Worm (Caenorhabditis elegans) whole organism, early embryonic: Measurements from ENCODE around the gene srh-137.

Source experiments
- B0310.2 ChIP-seq: sonication (generic microtip); optimal IDR thresholded peaks from 2 replicates; lab custom pipeline; 2016; ENCODE audit warnings: mild to moderate bottlenecking, missing genetic modification characterization, missing compliant biosample characterization
- F13C5.2 ChIP-seq: sonication (generic microtip); optimal IDR thresholded peaks from 2 replicates; lab custom pipeline; 2017; ENCODE audit warnings: mild to moderate bottlenecking, missing genetic modification characterization, inconsistent platforms, missing compliant biosample characterization
- aly-1 ChIP-seq: sonication (generic microtip); optimal IDR thresholded peaks from 2 replicates; lab custom pipeline; 2016; ENCODE audit warnings: missing genetic modification characterization, missing compliant biosample characterization
- ama-1 ChIP-seq: fragments of 150-350 bp; optimal IDR thresholded peaks from 2 replicates; lab custom pipeline; 2014
- ceh-13 ChIP-seq: fragments of 200-800 bp; sonication (Bioruptor generic); optimal IDR thresholded peaks from 2 replicates; lab custom pipeline; 2018; ENCODE audit warnings: mild to moderate bottlenecking, missing genetic modification characterization, missing compliant biosample characterization
- ceh-36 ChIP-seq: sonication (generic microtip); optimal IDR thresholded peaks from 2 replicates; lab custom pipeline; 2016; ENCODE audit warnings: missing genetic modification characterization, inconsistent platforms, missing compliant biosample characterization
- ets-7 ChIP-seq: sonication (generic microtip); optimal IDR thresholded peaks from 2 replicates; lab custom pipeline; 2016; ENCODE audit warnings: missing genotype, missing genetic modification characterization, missing compliant biosample characterization
- flt-1 ChIP-seq: fragments of 200-800 bp; sonication (Bioruptor generic); IDR thresholded peaks from 2 replicates; pipeline ENCODE4 v1.3.6; 2022; ENCODE audit warnings: missing genetic modification characterization, missing compliant biosample characterization
- hmbx-1 ChIP-seq: sonication (generic microtip); optimal IDR thresholded peaks from 2 replicates; lab custom pipeline; 2016; ENCODE audit warnings: mild to moderate bottlenecking, missing genetic modification characterization, missing compliant biosample characterization
- hmg-4 ChIP-seq: fragments of 200-800 bp; sonication (Bioruptor generic); optimal IDR thresholded peaks from 2 replicates; lab custom pipeline; 2018; ENCODE audit warnings: mild to moderate bottlenecking, missing genetic modification characterization, missing compliant biosample characterization
- hnd-1 ChIP-seq: sonication (generic microtip); optimal IDR thresholded peaks from 2 replicates; lab custom pipeline; 2016; ENCODE audit warnings: missing genetic modification characterization, missing compliant biosample characterization
- pes-1 ChIP-seq: fragments of 200-800 bp; sonication (Bioruptor generic); IDR thresholded peaks from 2 replicates; pipeline ENCODE4 v1.3.6; 2022; ENCODE audit warnings: missing genetic modification reagents, missing genetic modification characterization, missing compliant biosample characterization
- scrt-1 ChIP-seq: fragments of 200-800 bp; sonication (Bioruptor generic); IDR thresholded peaks from 2 replicates; pipeline ENCODE4 v1.3.6; 2022; ENCODE audit warnings: missing genetic modification characterization, missing compliant biosample characterization
- sea-1 ChIP-seq: fragments of 200-800 bp; sonication (Bioruptor generic); conservative IDR thresholded peaks from 2 replicates; pipeline ENCODE4 v1.3.6; 2022; ENCODE audit warnings: missing genetic modification characterization, missing compliant biosample characterization
- tbx-11 ChIP-seq: fragments of 200-800 bp; sonication (Bioruptor generic); IDR thresholded peaks from 2 replicates; pipeline ENCODE4 v1.3.6; 2022; ENCODE audit warnings: missing genetic modification characterization, missing compliant biosample characterization
- tbx-37 ChIP-seq: fragments of 200-800 bp; sonication (Bioruptor generic); conservative IDR thresholded peaks from 2 replicates; pipeline ENCODE4 v1.3.6; 2022; ENCODE audit warnings: missing genetic modification reagents, missing genetic modification characterization, missing compliant biosample characterization
- tra-4 ChIP-seq: sonication (generic microtip); optimal IDR thresholded peaks from 2 replicates; lab custom pipeline; 2017; ENCODE audit warnings: missing genetic modification characterization, missing compliant biosample characterization

srh-137 gene

ce11 chrV:16745214-16745613 is 28.7 kb upstream of the srh-137 start:
- TF ChIP-seq tra-4 (tag; lab: Kevin White, UChicago), result no peak
- TF ChIP-seq flt-1 (GFP tag; lab: Robert Waterston, UW), result no peak
- no peak for TF ChIP-seq B0310.2 (tag; lab: Kevin White, UChicago)
- TF ChIP-seq ets-7, result no peak
- TF ChIP-seq scrt-1, result no peak
- TF ChIP-seq hmbx-1 (tag; lab: Kevin White, UChicago), result no peak
- no peak for TF ChIP-seq F13C5.2 (tag; lab: Kevin White, UChicago)
- no peak for TF ChIP-seq hnd-1 (tag; lab: Kevin White, UChicago)
- TF ChIP-seq tbx-37, result no peak
- TF ChIP-seq ceh-13, result no peak
- TF ChIP-seq aly-1 (tag; lab: Kevin White, UChicago), result no peak

- no peak for TF ChIP-seq ceh-36 (tag; lab: Kevin White, UChicago)
- TF ChIP-seq pes-1 (GFP tag; lab: Robert Waterston, UW), result no peak
- TF ChIP-seq scrt-1, result no peak
- no peak for TF ChIP-seq hmg-4 (GFP tag; lab: Kevin White, UChicago)
- no peak for TF ChIP-seq tra-4 (tag; lab: Kevin White, UChicago)
Observed at ce11 chrV:16744783-16745182, 28.3 kb upstream of the srh-137 start.

DNA sequence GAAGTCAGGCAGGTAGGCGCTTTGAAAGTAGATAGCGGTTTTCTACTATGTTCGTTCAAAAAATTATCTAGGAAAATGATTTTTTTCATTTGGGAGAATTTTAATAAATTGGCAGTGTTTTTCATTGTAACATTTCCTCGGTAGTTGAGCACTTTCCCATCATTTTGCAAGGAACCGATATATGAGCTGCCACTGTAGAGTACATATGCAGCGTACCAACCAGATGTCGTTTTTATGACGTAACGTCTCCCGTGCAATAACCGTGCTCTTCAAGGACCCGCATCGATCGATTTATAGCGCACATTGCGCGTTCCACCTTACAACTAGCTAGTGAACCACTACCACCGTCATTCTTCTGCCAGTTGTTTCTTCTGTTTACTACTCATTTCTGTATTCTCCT is 25.6 kb upstream of the srh-137 start, which contains the start of gene T25E12.6:
TSS of gene T25E12.6 (plus strand) at position 301 of the 400 bp plus-strand sequence.
- TF ChIP-seq ceh-13 (no peak), B0310.2 (tag; lab: Kevin White, UChicago) (no peak), F13C5.2 (tag; lab: Kevin White, UChicago) (no peak), hmg-4 (GFP tag; lab: Kevin White, UChicago) (no peak), tbx-37 (no peak), tbx-11 (GFP tag; lab: Robert Waterston, UW) (no peak)

- TF ChIP-seq ceh-13 (no peak), tbx-37 (no peak), hnd-1 (tag; lab: Kevin White, UChicago) (no peak), F13C5.2 (tag; lab: Kevin White, UChicago) (no peak), ama-1 (lab: Kevin White, UChicago) (no peak), B0310.2 (tag; lab: Kevin White, UChicago) (no peak), ceh-36 (tag; lab: Kevin White, UChicago) (no peak), ets-7 (no peak), sea-1 (GFP tag; lab: Robert Waterston, UW) (no peak), flt-1 (GFP tag; lab: Robert Waterston, UW) (no peak), hmbx-1 (tag; lab: Kevin White, UChicago) (no peak), scrt-1 (no peak), tra-4 (tag; lab: Kevin White, UChicago) (no peak), aly-1 (tag; lab: Kevin White, UChicago) (no peak), tbx-11 (GFP tag; lab: Robert Waterston, UW) (no peak), pes-1 (GFP tag; lab: Robert Waterston, UW) (no peak), hmg-4 (GFP tag; lab: Kevin White, UChicago) (no peak)
Observed at ce11 chrV:16739100-16739499, 22.6 kb upstream of the srh-137 start, which contains the start of the genes clec-29 and clec-39. TSS of gene clec-29 (minus strand) at chrV:16739200. TSS of gene clec-39 (plus strand) at chrV:16739268.

DNA sequence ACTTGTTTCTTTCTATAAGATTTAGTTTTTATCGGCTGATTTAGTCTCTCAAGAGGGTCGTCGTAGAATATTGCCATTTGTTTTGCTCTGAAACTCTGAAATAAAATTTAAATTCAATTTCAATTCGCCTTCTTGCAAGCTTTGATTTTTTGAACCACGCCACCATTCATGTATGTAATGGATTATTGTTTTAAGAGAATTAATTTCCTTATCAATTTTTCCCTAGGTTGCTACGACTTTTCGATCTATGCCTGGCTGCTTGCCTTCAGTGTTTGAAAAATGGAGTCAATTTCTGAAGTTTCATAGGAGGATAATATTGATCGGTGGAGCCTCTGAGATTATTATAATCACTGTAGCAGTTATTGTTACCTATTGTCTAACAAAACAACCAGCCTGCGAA is 19.0 kb upstream of the srh-137 start, which contains the start of the genes clec-38 and clec-34:
TSS of gene clec-38 (minus strand) at position 101 of the 400 bp plus-strand sequence.
TSS of gene clec-34 (plus strand) at position 248 of the 400 bp plus-strand sequence.
- TF ChIP-seq ceh-13 (no peak), ceh-36 (tag; lab: Kevin White, UChicago) (no peak), F13C5.2 (tag; lab: Kevin White, UChicago) (no peak), flt-1 (GFP tag; lab: Robert Waterston, UW) (no peak), tra-4 (tag; lab: Kevin White, UChicago) (no peak)

ce11 chrV:16733681-16734080 is 17.2 kb upstream of the srh-137 start, which contains the start of gene T25E12.16:
TSS of gene T25E12.16 (minus strand) at chrV:16733781.
- TF ChIP-seq ets-7, result no peak
- TF ChIP-seq pes-1 (GFP tag; lab: Robert Waterston, UW), result no peak
- TF ChIP-seq aly-1 (tag; lab: Kevin White, UChicago), result no peak
- TF ChIP-seq tbx-37, result no peak
- TF ChIP-seq sea-1 (GFP tag; lab: Robert Waterston, UW), result no peak
- TF ChIP-seq scrt-1, result no peak
- TF ChIP-seq tra-4 (tag; lab: Kevin White, UChicago), result no peak

- no peak for TF ChIP-seq tra-4 (tag; lab: Kevin White, UChicago)
- TF ChIP-seq ets-7, result no peak
- TF ChIP-seq tbx-37, result no peak
- no peak for TF ChIP-seq hmbx-1 (tag; lab: Kevin White, UChicago)
- TF ChIP-seq scrt-1, result no peak
- no peak for TF ChIP-seq aly-1 (tag; lab: Kevin White, UChicago)
- no peak for TF ChIP-seq flt-1 (GFP tag; lab: Robert Waterston, UW)
- TF ChIP-seq ama-1 (lab: Kevin White, UChicago), result no peak
- no peak for TF ChIP-seq ceh-36 (tag; lab: Kevin White, UChicago)
- no peak for TF ChIP-seq F13C5.2 (tag; lab: Kevin White, UChicago)
- TF ChIP-seq B0310.2 (tag; lab: Kevin White, UChicago), result no peak
- no peak for TF ChIP-seq sea-1 (GFP tag; lab: Robert Waterston, UW)
- TF ChIP-seq hmg-4 (GFP tag; lab: Kevin White, UChicago), result no peak
- TF ChIP-seq ceh-13, result no peak
- TF ChIP-seq pes-1 (GFP tag; lab: Robert Waterston, UW), result no peak
- TF ChIP-seq hnd-1 (tag; lab: Kevin White, UChicago), result no peak
- no peak for TF ChIP-seq tbx-11 (GFP tag; lab: Robert Waterston, UW)
Observed at ce11 chrV:16731600-16731999, 15.1 kb upstream of the srh-137 start, which contains the start of gene srz-100. TSS of gene srz-100 (plus strand) at chrV:16731900.

DNA sequence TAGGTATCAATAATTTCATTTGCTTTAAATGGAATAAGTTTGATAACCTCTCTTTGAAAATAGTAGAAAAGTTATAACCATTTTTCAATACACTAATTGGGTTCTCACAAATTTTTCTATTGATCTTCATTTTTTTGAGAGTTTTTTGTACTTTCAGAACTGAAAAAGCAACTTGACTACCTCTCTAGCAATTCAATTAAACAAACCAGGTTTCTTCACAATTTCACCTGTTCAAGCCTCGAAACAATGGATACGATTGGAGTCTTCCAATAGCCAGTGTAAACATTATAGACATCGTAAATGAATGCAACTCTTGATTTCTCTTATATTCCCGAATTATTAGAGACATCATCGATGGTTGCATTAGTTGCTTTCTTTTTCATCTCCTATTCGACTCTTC is 13.5 kb upstream of the srh-137 start, which contains the start of gene srz-99:
TSS of gene srz-99 (plus strand) at position 301 of the 400 bp plus-strand sequence.
- no peak for TF ChIP-seq tbx-11 (GFP tag; lab: Robert Waterston, UW)
- TF ChIP-seq flt-1 (GFP tag; lab: Robert Waterston, UW), result no peak
- no peak for TF ChIP-seq F13C5.2 (tag; lab: Kevin White, UChicago)
- no peak for TF ChIP-seq pes-1 (GFP tag; lab: Robert Waterston, UW)
- TF ChIP-seq tra-4 (tag; lab: Kevin White, UChicago), result no peak
- TF ChIP-seq hmbx-1 (tag; lab: Kevin White, UChicago), result no peak
- no peak for TF ChIP-seq tbx-37
- no peak for TF ChIP-seq sea-1 (GFP tag; lab: Robert Waterston, UW)
- no peak for TF ChIP-seq ets-7
- no peak for TF ChIP-seq scrt-1
- no peak for TF ChIP-seq aly-1 (tag; lab: Kevin White, UChicago)
- no peak for TF ChIP-seq ceh-13
- TF ChIP-seq ama-1 (lab: Kevin White, UChicago), result no peak
- no peak for TF ChIP-seq hmg-4 (GFP tag; lab: Kevin White, UChicago)
- TF ChIP-seq hnd-1 (tag; lab: Kevin White, UChicago), result no peak
- TF ChIP-seq ceh-36 (tag; lab: Kevin White, UChicago), result no peak
- no peak for TF ChIP-seq B0310.2 (tag; lab: Kevin White, UChicago)
